Worm (Caenorhabditis elegans) whole organism, early embryonic: ENCODE data around the gene T26G10.3.
"Not testable (repeated sequence)": the region's sequence is repeated elsewhere in the genome, so short reads cannot be mapped to it uniquely, and the experiment has no call there.

Experiments used
- aly-1 ChIP-seq: sonication (generic microtip); optimal IDR thresholded peaks from 2 replicates; lab custom pipeline; 2016; ENCODE audit warnings: missing genetic modification characterization, missing compliant biosample characterization
- ceh-13 ChIP-seq: fragments of 200-800 bp; sonication (Bioruptor generic); optimal IDR thresholded peaks from 2 replicates; lab custom pipeline; 2018; ENCODE audit warnings: mild to moderate bottlenecking, missing genetic modification characterization, missing compliant biosample characterization
- hmbx-1 ChIP-seq: sonication (generic microtip); optimal IDR thresholded peaks from 2 replicates; lab custom pipeline; 2016; ENCODE audit warnings: mild to moderate bottlenecking, missing genetic modification characterization, missing compliant biosample characterization
- tbx-11 ChIP-seq: fragments of 200-800 bp; sonication (Bioruptor generic); IDR thresholded peaks from 2 replicates; pipeline ENCODE4 v1.3.6; 2022; ENCODE audit warnings: missing genetic modification characterization, missing compliant biosample characterization

- TF ChIP-seq aly-1 (tag; lab: Kevin White, UChicago); hmbx-1; ceh-13 (GFP tag; lab: Kevin White, UChicago); tbx-11 (GFP tag; lab: Robert Waterston, UW): not testable (repeated sequence)
Observed at ce11 chrIII:9420231-9420630, 7.0 kb upstream of the T26G10.3 start, which contains the start of gene T26G10.4.
